Fruit fly (Drosophila melanogaster) whole organism, embryonic: ENCODE data around the gene CG31870.

ENCODE experiments used
- CG6813 ChIP-seq: fragments of 200-800 bp; sonication (Bioruptor generic); optimal IDR thresholded peaks from 2 replicates; lab custom pipeline; 2017; ENCODE audit warnings: missing biosample characterization, missing genetic modification characterization, mild to moderate bottlenecking, moderate library complexity, missing genetic modification reagents
- CG8388 ChIP-seq: fragments of 200-800 bp; sonication (Bioruptor generic); optimal IDR thresholded peaks from 2 replicates; lab custom pipeline; 2019; ENCODE audit warnings: missing biosample characterization, mild to moderate bottlenecking, missing genetic modification characterization, moderate library complexity
- NC2β ChIP-seq: fragments of 200-800 bp; sonication (Bioruptor generic); optimal IDR thresholded peaks from 2 replicates; lab custom pipeline; 2016; ENCODE audit warnings: missing biosample characterization, missing genetic modification characterization
- ash1 ChIP-seq: fragments of 200-800 bp; sonication (Bioruptor generic); optimal IDR thresholded peaks from 2 replicates; lab custom pipeline; 2018; ENCODE audit warnings: missing biosample characterization, mild to moderate bottlenecking, missing genetic modification characterization
- danr ChIP-seq: fragments of 200-800 bp; sonication (Bioruptor generic); IDR thresholded peaks from 2 replicates; pipeline ENCODE4 v1.3.6; 2022; ENCODE audit warnings: missing biosample characterization, missing genetic modification characterization
- tx ChIP-seq: fragments of 200-800 bp; sonication (Bioruptor generic); optimal IDR thresholded peaks from 2 replicates; lab custom pipeline; 2016; ENCODE audit warnings: missing biosample characterization, missing genetic modification characterization
- zfh2 ChIP-seq: fragments of 200-800 bp; sonication (Bioruptor generic); optimal IDR thresholded peaks from 2 replicates; lab custom pipeline; 2016; ENCODE audit warnings: missing biosample characterization, missing genetic modification characterization

DNA sequence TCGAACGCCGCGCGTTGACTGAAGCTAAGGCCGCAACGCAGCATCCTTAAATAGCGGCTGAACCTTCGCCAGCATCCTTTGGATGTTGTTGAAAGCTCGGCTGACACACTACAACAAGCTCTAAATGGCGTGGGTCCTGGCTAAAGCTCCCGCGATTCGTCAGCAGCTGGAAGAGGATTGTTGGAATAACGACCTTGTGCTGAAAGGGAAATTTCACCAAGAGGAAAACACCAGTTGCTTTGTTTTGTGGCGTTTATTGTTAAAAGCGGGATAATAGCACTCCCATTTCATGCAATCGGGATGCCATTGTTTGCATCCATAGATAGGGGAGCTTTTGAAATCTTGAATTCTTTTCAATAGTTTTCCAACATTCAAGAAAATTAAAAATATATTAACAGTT lies 47.5 kb downstream of the CG31870 start, which contains the start of gene Nos:
- no peak for TF ChIP-seq zfh2
- no peak for TF ChIP-seq tx
- no peak for TF ChIP-seq NC2β (GFP tag; lab: Kevin White, UChicago)
- no peak for TF ChIP-seq CG6813 (GFP tag; lab: Kevin White, UChicago)
- no peak for TF ChIP-seq danr
- TF ChIP-seq CG8388: no peak
- no peak for TF ChIP-seq ash1
